Worm (Caenorhabditis elegans) whole organism, L1 larva: ENCODE measurements around the gene fzr-1.

ENCODE experiments used
- ama-1 ChIP-seq: fragments of 150-350 bp; optimal IDR thresholded peaks from 2 replicates; lab custom pipeline; 2014
- nhr-237 ChIP-seq: fragments of 150-350 bp; optimal IDR thresholded peaks from 2 replicates; lab custom pipeline; 2014; ENCODE audit warnings: missing biosample characterization, missing genetic modification characterization
- zip-4 ChIP-seq: fragments of 200-800 bp; sonication (Bioruptor generic); optimal IDR thresholded peaks from 2 replicates; lab custom pipeline; 2018; ENCODE audit warnings: mild to moderate bottlenecking, missing genetic modification characterization, moderate library complexity, missing compliant biosample characterization

- TF ChIP-seq nhr-237 (tag; lab: Kevin White, UChicago) (no peak), zip-4 (GFP tag; lab: Kevin White, UChicago) (no peak), ama-1 (lab: Kevin White, UChicago) (no peak)
Measured at ce11 chrII:9636300-9636699, 8.0 kb downstream of the fzr-1 start, which contains the start of gene ZK1307.7.
